Fruit fly (Drosophila melanogaster): ENCODE results near the gene CG46448.

CG46448 gene

dm6 chr2L:2375655-2376417, 15.6 kb upstream of the CG46448 start, which contains the start of gene Atxn7 (continued):
- TF ChIP-seq CG6683 (GFP tag; optimal IDR thresholded peaks at IDR 0.05) (no peak), CG15073 (GFP tag; optimal IDR thresholded peaks at IDR 0.05) (no peak), row (GFP tag; IDR thresholded peaks at IDR 0.05) (peak; percentile 62), Tbp (GFP tag; optimal IDR thresholded peaks at IDR 0.05) (no peak), inv (GFP tag; IDR thresholded peaks at IDR 0.05; ENCODE audit: partially characterized antibody) (peak; percentile 93)

- TF ChIP-seq CG16779 (GFP tag; IDR thresholded peaks at IDR 0.05) (0 out of 2 replicates have a peak, but pooled peaks have one; percentile 11), CG1603 (tag; optimal IDR thresholded peaks at IDR 0.05) (peak; percentile 2), CG6813 (GFP tag; optimal IDR thresholded peaks at IDR 0.05) (peak; percentile 23), zfh1 (GFP tag; IDR thresholded peaks at IDR 0.05) (0 out of 3 replicates have a peak, but pooled peaks have one; percentile 33), CG12299 (tag; optimal IDR thresholded peaks at IDR 0.05) (no peak), CG43689 (GFP tag; IDR thresholded peaks at IDR 0.05) (no peak), CG11695 (GFP tag; IDR thresholded peaks at IDR 0.05) (peak; percentile 15; the same call in 1 of the 3 replicates)
These were observed 15.1 kb upstream of the CG46448 start for dm6 chr2L:2376418-2376702.

- TF ChIP-seq Xbp1 (GFP tag; optimal IDR thresholded peaks at IDR 0.05) (peak; percentile 94), CG6272 (GFP tag; IDR thresholded peaks at IDR 0.05) (peak; percentile 95), BtbVII (GFP tag; optimal IDR thresholded peaks at IDR 0.05) (peak; percentile 67), fru (optimal IDR thresholded peaks at IDR 0.05) (no peak), pfk (GFP tag; optimal IDR thresholded peaks at IDR 0.05) (no peak), CG2120 (GFP tag; optimal IDR thresholded peaks at IDR 0.05) (peak; percentile 93), sna (GFP tag; IDR thresholded peaks at IDR 0.05; ENCODE audit: partially characterized antibody) (no peak), CG12942 (GFP tag; optimal IDR thresholded peaks at IDR 0.05) (peak; percentile 93), pros (GFP tag; optimal IDR thresholded peaks at IDR 0.05) (no peak), Myb (GFP tag; optimal IDR thresholded peaks at IDR 0.05) (peak; percentile 95), Mrtf (GFP tag; IDR thresholded peaks at IDR 0.05) (peak; percentile 91), Sry-β (GFP tag; optimal IDR thresholded peaks at IDR 0.05) (peak; percentile 38), peb (GFP tag; IDR thresholded peaks at IDR 0.05) (peak; percentile 94), C15 (GFP tag; IDR thresholded peaks at IDR 0.05) (peak; percentile 71; the same call in 1 of the 3 replicates), nom (GFP tag; optimal IDR thresholded peaks at IDR 0.05) (peak; percentile 81), CG8924 (tag; optimal IDR thresholded peaks at IDR 0.05) (peak; percentile 94), zfh2 (GFP tag; optimal IDR thresholded peaks at IDR 0.05) (peak; percentile 78), Camta (GFP tag; optimal IDR thresholded peaks at IDR 0.05) (peak; percentile 69), Doc3 (GFP tag; IDR thresholded peaks at IDR 0.05; ENCODE audit: partially characterized antibody) (no peak), CG10147 (GFP tag; optimal IDR thresholded peaks at IDR 0.05) (peak; percentile 85), CG17359 (tag; optimal IDR thresholded peaks at IDR 0.05) (peak; percentile 88), gro (GFP tag; optimal IDR thresholded peaks at IDR 0.05) (peak; percentile 27), usp (GFP tag; optimal IDR thresholded peaks at IDR 0.05) (no peak), Dll (GFP tag; IDR thresholded peaks at IDR 0.05; ENCODE audit: partially characterized antibody) (no peak), Opbp (GFP tag; IDR thresholded peaks at IDR 0.05; ENCODE audit: partially characterized antibody) (no peak), hth (optimal IDR thresholded peaks at IDR 0.05) (no peak), emc (GFP tag; optimal IDR thresholded peaks at IDR 0.05) (peak; percentile 32), wor (GFP tag; IDR thresholded peaks at IDR 0.05) (peak; percentile 96), CG6254 (GFP tag; optimal IDR thresholded peaks at IDR 0.05) (peak; percentile 78), CG8765 (GFP tag; IDR thresholded peaks at IDR 0.05) (peak; percentile 97), crc (GFP tag; optimal IDR thresholded peaks at IDR 0.05) (peak; percentile 49), Bteb2 (GFP tag; optimal IDR thresholded peaks at IDR 0.05) (peak; percentile 63), cwo (GFP tag; optimal IDR thresholded peaks at IDR 0.05) (peak; percentile 70), bowl (GFP tag; IDR thresholded peaks at IDR 0.05) (peak; percentile 88), bigmax (GFP tag; optimal IDR thresholded peaks at IDR 0.05) (no peak), otp (GFP tag; IDR thresholded peaks at IDR 0.05) (peak; percentile 96)
These were observed 10.7 kb upstream of the CG46448 start, which contains the start of gene Eogt for dm6 chr2L:2380805-2381204. TSS of gene Eogt (plus strand) at chr2L:2381097.

Measured in whole organism, embryonic.